Fruit fly (Drosophila melanogaster): ENCODE measurements around the gene Saf6.

Saf6 gene

dm6 chr2L:838786-839185 is 23.0 kb upstream of the Saf6 start:
- TF ChIP-seq gl (tag; optimal IDR thresholded peaks at IDR 0.05) (no peak), CG10348 (GFP tag; IDR thresholded peaks at IDR 0.05) (no peak), CG9948 (tag; optimal IDR thresholded peaks at IDR 0.05) (no peak)

DNA sequence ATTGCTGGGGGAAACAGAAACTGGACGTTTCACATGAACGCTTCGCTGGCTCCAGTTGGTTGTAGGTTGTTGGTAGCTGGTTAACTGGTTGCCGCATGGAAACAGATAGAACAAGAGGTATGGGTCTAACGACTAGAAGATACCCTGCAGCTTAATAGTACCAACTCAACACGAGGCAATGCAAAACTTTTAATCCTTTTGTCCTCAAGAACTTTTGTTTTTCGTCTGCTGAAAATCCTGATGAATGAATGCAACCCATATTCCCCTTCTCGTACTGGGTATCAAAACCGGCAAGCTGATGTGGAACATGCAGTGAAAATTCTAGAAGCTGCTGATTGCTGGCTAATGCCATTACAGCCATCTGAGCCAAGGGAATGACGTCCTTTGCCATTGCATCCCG is 22.2 kb upstream of the Saf6 start:
- TF ChIP-seq Pif1A (GFP tag; optimal IDR thresholded peaks at IDR 0.05) (no peak), CG13204 (GFP tag; optimal IDR thresholded peaks at IDR 0.05) (no peak), Ets98B (GFP tag; IDR thresholded peaks at IDR 0.05) (peak; percentile 84), CG4496 (GFP tag; IDR thresholded peaks at IDR 0.05) (peak; percentile 87), CG17806 (tag; optimal IDR thresholded peaks at IDR 0.05) (peak; percentile 54), CG8301 (tag; optimal IDR thresholded peaks at IDR 0.05) (peak; percentile 88), CG10348 (GFP tag; IDR thresholded peaks at IDR 0.05) (peak; percentile 83), rn (GFP tag; IDR thresholded peaks at IDR 0.05) (peak; percentile 57), Pif1B (GFP tag; optimal IDR thresholded peaks at IDR 0.05) (no peak), CG34367 (tag; optimal IDR thresholded peaks at IDR 0.05) (peak; percentile 44), CG9948 (tag; optimal IDR thresholded peaks at IDR 0.05) (peak; percentile 75), gl (tag; optimal IDR thresholded peaks at IDR 0.05) (no peak), CG12605 (GFP tag; IDR thresholded peaks at IDR 0.05) (peak; percentile 74), CG15710 (tag; optimal IDR thresholded peaks at IDR 0.05) (peak; percentile 84), D1 (tag; optimal IDR thresholded peaks at IDR 0.05) (no peak), CG8159 (tag; optimal IDR thresholded peaks at IDR 0.05) (no peak), CG14655 (GFP tag; optimal IDR thresholded peaks at IDR 0.05) (peak; percentile 89), Snoo (tag; optimal IDR thresholded peaks at IDR 0.05) (peak; percentile 5), fd96Ca (GFP tag; IDR thresholded peaks at IDR 0.05) (peak; percentile 92), CG32121 (GFP tag; IDR thresholded peaks at IDR 0.05) (peak; percentile 77)

DNA sequence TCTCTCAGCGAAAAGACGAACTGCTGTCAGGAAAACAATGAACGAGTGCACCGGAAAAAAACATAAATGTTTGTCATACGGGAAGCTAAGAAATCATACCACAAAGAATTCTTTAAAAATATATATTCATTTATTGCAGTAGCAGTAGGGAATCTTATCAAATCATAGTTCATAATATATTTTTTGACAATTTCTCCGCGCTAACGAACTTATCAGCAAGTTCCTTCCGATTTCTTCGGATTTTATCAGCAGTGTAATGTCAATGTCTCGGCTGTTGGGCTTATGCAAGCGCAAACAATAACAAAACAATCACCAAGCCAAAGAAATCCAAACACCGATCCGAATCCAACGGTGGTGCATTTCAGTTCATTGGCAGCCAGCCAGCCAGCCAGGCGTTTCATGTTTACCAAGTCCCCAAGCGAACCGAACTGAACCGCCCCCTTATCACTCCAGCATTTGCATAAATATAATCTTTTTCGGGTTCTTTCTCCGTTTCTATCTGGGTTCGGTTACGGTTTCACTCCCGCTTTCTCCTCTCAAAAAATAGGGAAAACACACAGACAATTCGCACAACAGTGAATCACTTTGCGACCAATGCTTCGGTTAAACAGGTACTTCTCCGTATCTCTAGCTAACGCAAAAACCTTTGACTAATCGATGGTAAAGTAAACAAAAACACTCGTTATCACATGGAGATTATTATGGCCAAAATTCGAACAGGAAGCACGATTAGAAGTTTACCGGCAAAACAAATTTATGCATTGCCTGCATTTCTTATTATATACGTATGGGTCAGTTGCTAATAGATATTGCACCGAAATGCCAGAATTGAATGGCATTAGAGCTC is 12.0 kb upstream of the Saf6 start:
- peak; percentile 26 for TF ChIP-seq CG9948 (tag; optimal IDR thresholded peaks at IDR 0.05)
- TF ChIP-seq CG15710 (tag; optimal IDR thresholded peaks at IDR 0.05), result peak; percentile 23
- TF ChIP-seq CG17806 (tag; optimal IDR thresholded peaks at IDR 0.05), result no peak
- no peak for TF ChIP-seq rn (GFP tag; IDR thresholded peaks at IDR 0.05)
- peak; percentile 27 for TF ChIP-seq EcR (GFP tag; optimal IDR thresholded peaks at IDR 0.05)
- no peak for TF ChIP-seq CG32121 (GFP tag; IDR thresholded peaks at IDR 0.05)
- no peak for TF ChIP-seq CG34367 (tag; optimal IDR thresholded peaks at IDR 0.05)
- no peak for TF ChIP-seq CG12605 (GFP tag; IDR thresholded peaks at IDR 0.05)
- TF ChIP-seq CG13204 (GFP tag; optimal IDR thresholded peaks at IDR 0.05), result no peak
- TF ChIP-seq Ets98B (GFP tag; IDR thresholded peaks at IDR 0.05), result 0 out of 2 replicates have a peak, but pooled peaks have one; percentile 8
- TF ChIP-seq CG8301 (tag; optimal IDR thresholded peaks at IDR 0.05), result no peak

DNA sequence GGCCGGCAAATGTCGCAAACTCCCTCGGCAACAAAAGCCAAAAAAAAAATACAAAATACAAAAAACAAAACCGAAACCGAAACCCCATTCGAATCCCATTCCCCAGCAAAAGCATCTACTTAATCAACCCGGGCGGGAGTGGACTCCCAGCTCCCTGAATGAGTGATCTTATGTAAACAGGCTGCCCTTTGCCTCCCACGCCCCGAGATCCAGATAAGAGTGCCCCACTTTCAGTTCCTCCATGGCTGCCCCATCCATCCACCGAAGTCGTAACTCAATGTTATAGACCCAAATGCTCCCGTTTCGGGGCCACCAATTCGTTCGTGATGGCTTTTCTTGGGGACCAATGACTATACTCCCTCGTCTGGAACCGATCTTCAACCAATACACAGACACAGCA is 11.3 kb upstream of the Saf6 start:
- TF ChIP-seq CG12605 (GFP tag; IDR thresholded peaks at IDR 0.05) (0 out of 2 replicates have a peak, but pooled peaks have one; percentile 18), Pif1B (GFP tag; optimal IDR thresholded peaks at IDR 0.05) (no peak), fd96Ca (GFP tag; IDR thresholded peaks at IDR 0.05) (no peak), CG13204 (GFP tag; optimal IDR thresholded peaks at IDR 0.05) (no peak), CG4496 (GFP tag; IDR thresholded peaks at IDR 0.05) (no peak)

dm6 chr2L:826388-826787 is 10.6 kb upstream of the Saf6 start:
- TF ChIP-seq CG8159 (tag; optimal IDR thresholded peaks at IDR 0.05) (no peak), CG34367 (tag; optimal IDR thresholded peaks at IDR 0.05) (no peak), CG32121 (GFP tag; IDR thresholded peaks at IDR 0.05) (no peak), Pif1A (GFP tag; optimal IDR thresholded peaks at IDR 0.05) (no peak), CG10348 (GFP tag; IDR thresholded peaks at IDR 0.05) (no peak), CG8301 (tag; optimal IDR thresholded peaks at IDR 0.05) (no peak), gl (tag; optimal IDR thresholded peaks at IDR 0.05) (no peak), Ets98B (GFP tag; IDR thresholded peaks at IDR 0.05) (no peak), fd96Ca (GFP tag; IDR thresholded peaks at IDR 0.05) (no peak), CG17806 (tag; optimal IDR thresholded peaks at IDR 0.05) (no peak), CG12605 (GFP tag; IDR thresholded peaks at IDR 0.05) (no peak), rn (GFP tag; IDR thresholded peaks at IDR 0.05) (no peak), CG14655 (GFP tag; optimal IDR thresholded peaks at IDR 0.05) (no peak), EcR (GFP tag; optimal IDR thresholded peaks at IDR 0.05) (no peak), CG4496 (GFP tag; IDR thresholded peaks at IDR 0.05) (no peak), CG9948 (tag; optimal IDR thresholded peaks at IDR 0.05) (no peak), Pif1B (GFP tag; optimal IDR thresholded peaks at IDR 0.05) (no peak)

DNA sequence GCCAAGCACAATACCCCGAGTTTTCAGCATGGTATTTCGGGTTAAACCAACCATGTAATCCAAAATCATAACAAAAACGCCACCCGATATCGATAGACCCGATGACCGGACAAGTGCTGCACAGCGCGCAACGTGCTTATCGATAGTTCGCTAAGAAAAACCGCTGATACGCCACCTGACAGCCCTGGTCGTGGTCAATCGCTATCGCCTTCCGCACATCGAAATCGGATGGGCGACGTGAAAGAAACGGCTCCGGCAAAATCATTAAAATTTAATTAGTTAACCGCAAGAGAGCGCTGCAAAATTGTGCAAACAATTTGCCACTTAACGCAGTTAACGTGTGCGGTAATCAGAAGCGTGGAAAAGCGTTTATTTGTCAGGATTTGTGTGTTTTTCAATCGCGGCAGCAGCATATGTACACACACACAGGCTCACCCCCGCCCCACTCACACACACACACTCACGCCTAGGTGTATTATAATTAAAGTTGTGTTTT is 10.1 kb upstream of the Saf6 start, which contains the start of the genes CG3862 and dock:
TSS of gene CG3862 (minus strand) at position 94 of the 496 bp plus-strand sequence.
TSS of gene dock (plus strand) at position 202 of the 496 bp plus-strand sequence.
- TF ChIP-seq gl (tag; optimal IDR thresholded peaks at IDR 0.05) (peak; percentile 2), Pif1B (GFP tag; optimal IDR thresholded peaks at IDR 0.05) (no peak), CG9948 (tag; optimal IDR thresholded peaks at IDR 0.05) (no peak), CG15710 (tag; optimal IDR thresholded peaks at IDR 0.05) (peak; percentile 23), EcR (GFP tag; optimal IDR thresholded peaks at IDR 0.05) (peak; percentile 92), CG4496 (GFP tag; IDR thresholded peaks at IDR 0.05) (peak; percentile 58), CG10348 (GFP tag; IDR thresholded peaks at IDR 0.05) (no peak), CG32121 (GFP tag; IDR thresholded peaks at IDR 0.05) (no peak), fd96Ca (GFP tag; IDR thresholded peaks at IDR 0.05) (peak; percentile 55; the same call in 2 of the 3 replicates), CG13204 (GFP tag; optimal IDR thresholded peaks at IDR 0.05) (no peak), CG8159 (tag; optimal IDR thresholded peaks at IDR 0.05) (peak; percentile 32), D1 (tag; optimal IDR thresholded peaks at IDR 0.05) (no peak), CG34367 (tag; optimal IDR thresholded peaks at IDR 0.05) (no peak), Pif1A (GFP tag; optimal IDR thresholded peaks at IDR 0.05) (no peak), Snoo (tag; optimal IDR thresholded peaks at IDR 0.05) (peak; percentile 4), Ets98B (GFP tag; IDR thresholded peaks at IDR 0.05) (peak; percentile 50; the same call in 1 of the 2 replicates), CG14655 (GFP tag; optimal IDR thresholded peaks at IDR 0.05) (no peak), CG8301 (tag; optimal IDR thresholded peaks at IDR 0.05) (no peak), CG17806 (tag; optimal IDR thresholded peaks at IDR 0.05) (no peak), rn (GFP tag; IDR thresholded peaks at IDR 0.05) (no peak), CG12605 (GFP tag; IDR thresholded peaks at IDR 0.05) (0 out of 2 replicates have a peak, but pooled peaks have one; percentile 23)

Data from whole organism, pupa.